Worm (Caenorhabditis elegans) whole organism, L3 larva: ENCODE data around the gene fli-1.

Experiments
- R02D3.7 ChIP-seq: fragments of 150-350 bp; optimal IDR thresholded peaks from 2 replicates; lab custom pipeline; 2014; ENCODE audit warnings: missing biosample characterization, missing genetic modification characterization
- aly-2 ChIP-seq: fragments of 150-350 bp; optimal IDR thresholded peaks from 2 replicates; lab custom pipeline; 2014; ENCODE audit warnings: missing biosample characterization, missing genetic modification characterization
- ama-1 ChIP-seq: fragments of 150-350 bp; optimal IDR thresholded peaks from 2 replicates; lab custom pipeline; 2018
- ceh-16 ChIP-seq: sonication (generic microtip); optimal IDR thresholded peaks from 2 replicates; lab custom pipeline; 2017; ENCODE audit warnings: missing biosample characterization, missing genetic modification characterization
- ceh-28 ChIP-seq: fragments of 150-350 bp; optimal IDR thresholded peaks from 2 replicates; lab custom pipeline; 2014; ENCODE audit warnings: missing biosample characterization, missing genetic modification reagents, missing genetic modification characterization
- ceh-82 ChIP-seq: fragments of 150-350 bp; optimal IDR thresholded peaks from 2 replicates; lab custom pipeline; 2014; ENCODE audit warnings: missing biosample characterization, missing genetic modification characterization
- egl-27 ChIP-seq: sonication (generic microtip); optimal IDR thresholded peaks from 4 replicates; lab custom pipeline; 2017; ENCODE audit warnings: missing biosample characterization, missing genetic modification reagents, missing genetic modification characterization
- egl-5 ChIP-seq: fragments of 150-350 bp; optimal IDR thresholded peaks from 2 replicates; lab custom pipeline; 2017; ENCODE audit warnings: missing biosample characterization, missing genetic modification reagents, missing genetic modification characterization, inconsistent platforms
- elt-1 ChIP-seq: fragments of 150-350 bp; optimal IDR thresholded peaks from 2 replicates; lab custom pipeline; 2014; ENCODE audit warnings: missing biosample characterization, missing genetic modification characterization
- elt-2 ChIP-seq: sonication (generic microtip); optimal IDR thresholded peaks from 2 replicates; lab custom pipeline; 2016; ENCODE audit warnings: missing genetic modification reagents, mild to moderate bottlenecking, missing genetic modification characterization, missing compliant biosample characterization
- elt-3 ChIP-seq, 3 experiments: fragments of 150-350 bp in 1 of 3; sonication (generic microtip) in 2 of 3; optimal IDR thresholded peaks; 2 replicates in 2 of 3; 4 replicates in 1 of 3; lab custom pipeline; 2014 to 2017; ENCODE audit warnings: missing biosample characterization in 3 of 3, missing genetic modification characterization in 3 of 3
- eor-1 ChIP-seq, 2 experiments: fragments of 150-350 bp; optimal IDR thresholded peaks; 2 replicates each; lab custom pipeline; 2014 to 2018; ENCODE audit warnings: missing biosample characterization in 2 of 2, missing genetic modification characterization in 2 of 2
- fos-1 ChIP-seq: fragments of 150-350 bp; optimal IDR thresholded peaks from 2 replicates; lab custom pipeline; 2014; ENCODE audit warnings: missing biosample characterization, missing genetic modification characterization
- hmg-11 ChIP-seq: sonication (generic microtip); optimal IDR thresholded peaks from 2 replicates; lab custom pipeline; 2016; ENCODE audit warnings: missing genetic modification characterization, missing compliant biosample characterization
- jun-1 ChIP-seq: fragments of 150-350 bp; optimal IDR thresholded peaks from 2 replicates; lab custom pipeline; 2014; ENCODE audit warnings: missing biosample characterization, missing genetic modification reagents, missing genetic modification characterization
- lin-15B ChIP-seq: fragments of 150-350 bp; optimal IDR thresholded peaks from 2 replicates; lab custom pipeline; 2014; ENCODE audit warnings: missing biosample characterization, missing genetic modification characterization
- lsy-12 ChIP-seq: sonication (generic microtip); optimal IDR thresholded peaks from 2 replicates; lab custom pipeline; 2016; ENCODE audit warnings: mild to moderate bottlenecking, missing genetic modification characterization, missing compliant biosample characterization
- mdl-1 ChIP-seq: fragments of 150-350 bp; optimal IDR thresholded peaks from 2 replicates; lab custom pipeline; 2014; ENCODE audit warnings: missing biosample characterization, missing genetic modification characterization
- mml-1 ChIP-seq: fragments of 150-350 bp; sonication (generic microtip); optimal IDR thresholded peaks from 3 replicates; lab custom pipeline; 2014; ENCODE audit warnings: missing biosample characterization, missing genetic modification characterization
- nfya-1 ChIP-seq: sonication (generic microtip); optimal IDR thresholded peaks from 2 replicates; lab custom pipeline; 2017; ENCODE audit warnings: missing genetic modification characterization, mild to moderate bottlenecking, missing compliant biosample characterization, antibody characterized with exemption, moderate library complexity; ENCODE audit not compliant: insufficient read depth
- nhr-12 ChIP-seq: fragments of 150-350 bp; optimal IDR thresholded peaks from 2 replicates; lab custom pipeline; 2014; ENCODE audit warnings: missing biosample characterization, missing genetic modification characterization
- nhr-23 ChIP-seq: fragments of 150-350 bp; optimal IDR thresholded peaks from 2 replicates; lab custom pipeline; 2014; ENCODE audit warnings: missing biosample characterization, missing genetic modification reagents, missing genetic modification characterization
- nhr-237 ChIP-seq: fragments of 150-350 bp; optimal IDR thresholded peaks from 2 replicates; lab custom pipeline; 2014; ENCODE audit warnings: missing biosample characterization, missing genetic modification characterization
- nhr-25 ChIP-seq: sonication (generic microtip); optimal IDR thresholded peaks from 2 replicates; lab custom pipeline; 2017; ENCODE audit warnings: missing biosample characterization, missing genetic modification characterization
- nhr-28 ChIP-seq: fragments of 150-350 bp; optimal IDR thresholded peaks from 2 replicates; lab custom pipeline; 2014; ENCODE audit warnings: missing biosample characterization, missing genetic modification characterization
- nhr-43 ChIP-seq: sonication (generic microtip); optimal IDR thresholded peaks from 2 replicates; lab custom pipeline; 2016; ENCODE audit warnings: mild to moderate bottlenecking, missing genetic modification characterization, missing compliant biosample characterization; ENCODE audit not compliant: poor library complexity, severe bottlenecking
- nhr-67 ChIP-seq: fragments of 150-350 bp; optimal IDR thresholded peaks from 2 replicates; lab custom pipeline; 2014; ENCODE audit warnings: missing biosample characterization, missing genetic modification characterization
- nhr-77 ChIP-seq: fragments of 150-350 bp; optimal IDR thresholded peaks from 2 replicates; lab custom pipeline; 2014; ENCODE audit warnings: missing biosample characterization, missing genetic modification characterization
- pha-4 ChIP-seq: fragments of 150-350 bp; optimal IDR thresholded peaks from 2 replicates; lab custom pipeline; 2014; ENCODE audit warnings: missing biosample characterization, missing genetic modification reagents, missing genetic modification characterization
- pqm-1 ChIP-seq: fragments of 150-350 bp; optimal IDR thresholded peaks from 2 replicates; lab custom pipeline; 2017; ENCODE audit warnings: missing biosample characterization, missing genetic modification characterization, inconsistent platforms
- sea-2 ChIP-seq: fragments of 150-350 bp; sonication (generic microtip); optimal IDR thresholded peaks from 4 replicates; lab custom pipeline; 2014; ENCODE audit warnings: missing biosample characterization, missing genetic modification reagents, missing genetic modification characterization
- skn-1 ChIP-seq: fragments of 150-350 bp; optimal IDR thresholded peaks from 2 replicates; lab custom pipeline; 2014; ENCODE audit warnings: missing biosample characterization, missing genetic modification characterization
- snpc-4 ChIP-seq: fragments of 150-350 bp; optimal IDR thresholded peaks from 2 replicates; lab custom pipeline; 2014; ENCODE audit warnings: missing biosample characterization, missing genetic modification characterization
- tbx-2 ChIP-seq: sonication (generic microtip); optimal IDR thresholded peaks from 2 replicates; lab custom pipeline; 2016; ENCODE audit warnings: mild to moderate bottlenecking, missing genetic modification characterization, missing compliant biosample characterization
- unc-39 ChIP-seq: sonication (generic microtip); optimal IDR thresholded peaks from 4 replicates; lab custom pipeline; 2017; ENCODE audit warnings: missing biosample characterization, missing genetic modification characterization
- unc-62 ChIP-seq: fragments of 150-350 bp; sonication (generic microtip); optimal IDR thresholded peaks from 4 replicates; lab custom pipeline; 2014; ENCODE audit warnings: missing biosample characterization, missing genetic modification reagents, missing genetic modification characterization
- zag-1 ChIP-seq: fragments of 150-350 bp; optimal IDR thresholded peaks from 2 replicates; lab custom pipeline; 2014; ENCODE audit warnings: missing biosample characterization, missing genetic modification characterization
- ztf-11 ChIP-seq: fragments of 150-350 bp; optimal IDR thresholded peaks from 2 replicates; lab custom pipeline; 2014; ENCODE audit warnings: missing biosample characterization, missing genetic modification characterization

Gene fli-1

DNA sequence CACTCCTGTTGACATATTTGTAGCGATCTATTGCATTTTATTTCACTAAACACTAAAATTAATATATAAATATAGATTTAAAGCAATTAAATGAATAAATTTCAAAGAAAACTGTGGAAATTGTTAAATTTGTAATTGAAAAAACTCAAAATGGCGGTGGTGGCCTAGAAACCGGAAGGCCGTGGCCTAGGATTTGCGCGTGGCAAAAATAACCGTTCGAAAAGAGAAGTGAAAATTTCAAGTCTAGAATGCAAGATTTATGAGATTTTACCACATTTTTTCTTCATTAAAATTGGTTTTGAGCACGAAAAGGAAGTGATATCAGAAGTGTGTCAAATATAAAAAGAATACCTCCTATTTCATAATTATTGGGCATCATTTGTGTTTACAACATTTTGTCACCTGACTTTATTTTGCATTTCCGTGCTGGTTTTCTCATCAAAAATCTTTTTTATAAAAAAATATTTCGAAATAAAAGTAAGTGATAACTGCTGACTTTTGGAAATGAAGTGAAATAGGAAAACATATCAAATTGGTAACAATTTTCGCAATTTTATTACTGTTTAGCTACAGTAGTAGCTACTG is at the start of gene fli-1:
Gene fli-1 (minus strand): TSS at position 58 of the 585 bp plus-strand sequence.
- TF ChIP-seq nhr-23 (tag; lab: Kevin White, UChicago), result no peak
- peak; percentile 24 for TF ChIP-seq nfya-1 (tag; lab: Kevin White, UChicago)
- peak; percentile 11 for TF ChIP-seq pha-4 (tag; lab: Kevin White, UChicago)
- TF ChIP-seq nhr-43 (tag; lab: Kevin White, UChicago), result peak; percentile 3
- peak; percentile 14 for TF ChIP-seq snpc-4 (tag; lab: Kevin White, UChicago)
- no peak for TF ChIP-seq lsy-12 (tag; lab: Kevin White, UChicago)
- peak; percentile 6 for TF ChIP-seq lin-15B (tag; lab: Kevin White, UChicago)
- TF ChIP-seq, all 47 proteins: peak for 5

DNA sequence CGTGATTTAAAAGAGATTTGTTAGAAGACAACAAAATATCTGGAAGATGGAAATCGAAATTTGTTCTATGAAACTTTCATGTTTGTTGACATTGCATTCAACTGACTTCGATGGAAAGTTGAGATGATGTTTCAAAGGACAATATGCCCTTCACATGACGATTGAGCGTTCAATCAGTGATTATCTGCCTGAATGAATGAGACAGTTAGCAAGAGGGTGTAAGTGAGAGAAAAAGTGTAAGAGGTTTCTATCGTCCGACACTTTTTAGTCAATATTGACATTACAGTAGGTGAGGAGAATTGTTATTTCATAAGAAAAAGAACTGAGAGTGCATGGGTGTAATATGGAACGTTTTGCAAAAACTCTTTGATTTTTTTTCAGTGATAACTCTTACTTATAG is 49.7 kb upstream of the fli-1 start:
- TF ChIP-seq jun-1 (tag; lab: Kevin White, UChicago) (peak; percentile 33), fos-1 (tag; lab: Kevin White, UChicago) (no peak), mml-1 (tag; lab: Kevin White, UChicago) (no peak), egl-27 (tag; lab: Kevin White, UChicago) (peak; percentile 9), nhr-28 (tag; lab: Kevin White, UChicago) (no peak), zag-1 (tag; lab: Kevin White, UChicago) (no peak), pha-4 (tag; lab: Kevin White, UChicago) (peak; percentile 100), eor-1 (tag; optimal IDR thresholded peaks at IDR 0.05; lab: Kevin White, UChicago) (no peak), pqm-1 (peak; percentile 66), nhr-12 (no peak), nhr-77 (tag; lab: Kevin White, UChicago) (no peak), ceh-16 (tag; lab: Kevin White, UChicago) (no peak), lin-15B (tag; lab: Kevin White, UChicago) (no peak), ceh-28 (no peak), snpc-4 (tag; lab: Kevin White, UChicago) (no peak), unc-39 (tag; lab: Kevin White, UChicago) (no peak), egl-5 (tag; lab: Kevin White, UChicago) (no peak), mdl-1 (tag; lab: Kevin White, UChicago) (no peak), elt-3 (tag; optimal IDR thresholded peaks at IDR 0.05; lab: Kevin White, UChicago) (no peak), nhr-43 (tag; lab: Kevin White, UChicago) (no peak), elt-1 (tag; lab: Kevin White, UChicago) (no peak), lsy-12 (tag; lab: Kevin White, UChicago) (no peak), nhr-25 (tag; lab: Kevin White, UChicago) (peak; percentile 15), elt-2 (tag; lab: Kevin White, UChicago) (no peak), tbx-2 (no peak)

DNA sequence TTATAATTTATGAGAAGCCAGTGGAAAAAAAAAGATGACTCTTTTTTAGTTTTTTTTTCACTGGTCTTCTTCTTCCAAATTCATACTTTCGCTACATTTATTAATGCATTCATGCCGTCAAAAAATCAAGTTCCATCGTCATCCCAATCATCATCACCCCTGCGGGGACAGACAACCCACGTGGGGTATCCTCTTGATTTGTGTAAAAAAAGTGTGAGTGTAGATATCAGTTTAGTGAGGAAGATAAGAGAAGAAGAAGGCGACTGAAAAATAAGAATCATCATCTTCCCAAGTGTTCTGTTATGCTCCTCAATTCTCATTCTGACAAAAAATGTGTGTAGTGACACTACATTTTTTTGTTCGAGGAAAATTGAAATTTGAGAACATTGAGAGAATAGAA is 48.4 kb upstream of the fli-1 start:
- no peak for TF ChIP-seq snpc-4 (tag; lab: Kevin White, UChicago)
- no peak for TF ChIP-seq nhr-12
- no peak for TF ChIP-seq nhr-67 (tag; lab: Kevin White, UChicago)
- no peak for TF ChIP-seq pha-4 (tag; lab: Kevin White, UChicago)
- no peak for TF ChIP-seq R02D3.7
- TF ChIP-seq tbx-2, result no peak
- no peak for TF ChIP-seq unc-62
- no peak for TF ChIP-seq aly-2
- no peak for TF ChIP-seq unc-39 (tag; lab: Kevin White, UChicago)
- TF ChIP-seq egl-5 (tag; lab: Kevin White, UChicago), result no peak
- no peak for TF ChIP-seq ztf-11 (tag; lab: Kevin White, UChicago)
- TF ChIP-seq ama-1, result no peak
- no peak for TF ChIP-seq mml-1 (tag; lab: Kevin White, UChicago)
- TF ChIP-seq nhr-23 (tag; lab: Kevin White, UChicago), result no peak
- TF ChIP-seq skn-1 (tag; lab: Kevin White, UChicago), result no peak
- no peak for TF ChIP-seq fos-1 (tag; lab: Kevin White, UChicago)
- no peak for TF ChIP-seq sea-2
- peak; percentile 0 for TF ChIP-seq nhr-43 (tag; lab: Kevin White, UChicago)
- TF ChIP-seq ceh-82 (tag; lab: Kevin White, UChicago), result no peak
- TF ChIP-seq lin-15B (tag; lab: Kevin White, UChicago), result no peak
- TF ChIP-seq hmg-11 (tag; lab: Kevin White, UChicago), result no peak
- peak; percentile 35 for TF ChIP-seq nhr-25 (tag; lab: Kevin White, UChicago)
- no peak for TF ChIP-seq ceh-28
- no peak for TF ChIP-seq jun-1 (tag; lab: Kevin White, UChicago)
- TF ChIP-seq elt-2 (tag; lab: Kevin White, UChicago), result peak; percentile 0
- TF ChIP-seq nfya-1 (tag; lab: Kevin White, UChicago), result peak; percentile 42
- TF ChIP-seq nhr-237 (tag; lab: Kevin White, UChicago), result no peak
- no peak for TF ChIP-seq elt-1 (tag; lab: Kevin White, UChicago)
- TF ChIP-seq nhr-28 (tag; lab: Kevin White, UChicago), result no peak
- TF ChIP-seq, all 47 proteins: peak for 4
